Fruit fly (Drosophila melanogaster) whole organism, embryonic: ENCODE results near the gene CG46456.

ENCODE experiments used
- Atf6 ChIP-seq: fragments of 200-800 bp; sonication (Bioruptor generic); IDR thresholded peaks from 2 replicates; pipeline ENCODE4 v1.3.6; 2022; ENCODE audit warnings: missing biosample characterization, missing genetic modification characterization
- CG12299 ChIP-seq: fragments of 200-800 bp; sonication (Bioruptor generic); optimal IDR thresholded peaks from 2 replicates; lab custom pipeline; 2018; ENCODE audit warnings: missing biosample characterization, mild to moderate bottlenecking, missing genetic modification characterization
- CG13296 ChIP-seq: fragments of 200-800 bp; sonication (Bioruptor generic); optimal IDR thresholded peaks from 3 replicates; lab custom pipeline; 2018; ENCODE audit warnings: missing biosample characterization, mild to moderate bottlenecking, missing genetic modification characterization
- CG13424 ChIP-seq: fragments of 200-800 bp; sonication (Bioruptor generic); optimal IDR thresholded peaks from 2 replicates; lab custom pipeline; 2019; ENCODE audit warnings: missing biosample characterization, mild to moderate bottlenecking, missing genetic modification characterization, moderate library complexity
- CG13894 ChIP-seq: fragments of 200-800 bp; sonication (Bioruptor generic); optimal IDR thresholded peaks from 3 replicates; lab custom pipeline; 2018; ENCODE audit warnings: missing biosample characterization, mild to moderate bottlenecking, missing genetic modification characterization, moderate library complexity
- CG14050 ChIP-seq: fragments of 200-800 bp; sonication (Bioruptor generic); IDR thresholded peaks from 3 replicates; pipeline ENCODE4 v1.3.6; 2022; ENCODE audit warnings: missing biosample characterization, missing genetic modification characterization
- CG15269 ChIP-seq: fragments of 200-800 bp; sonication (Bioruptor generic); optimal IDR thresholded peaks from 2 replicates; lab custom pipeline; 2018; ENCODE audit warnings: missing biosample characterization, mild to moderate bottlenecking, missing genetic modification characterization, moderate library complexity
- CG16815 ChIP-seq: fragments of 200-800 bp; sonication (Bioruptor generic); optimal IDR thresholded peaks from 3 replicates; lab custom pipeline; 2017; ENCODE audit warnings: missing biosample characterization, mild to moderate bottlenecking, missing genetic modification characterization
- CG17385 ChIP-seq: fragments of 200-800 bp; sonication (Bioruptor generic); optimal IDR thresholded peaks from 3 replicates; lab custom pipeline; 2018; ENCODE audit warnings: missing biosample characterization, mild to moderate bottlenecking, missing genetic modification characterization
- CG2116 ChIP-seq: fragments of 200-800 bp; sonication (Bioruptor generic); optimal IDR thresholded peaks from 3 replicates; lab custom pipeline; 2018; ENCODE audit warnings: missing biosample characterization, mild to moderate bottlenecking, missing genetic modification characterization
- CG2120 ChIP-seq: fragments of 200-800 bp; sonication (Bioruptor generic); optimal IDR thresholded peaks from 3 replicates; lab custom pipeline; 2016; ENCODE audit warnings: missing biosample characterization, missing genetic modification characterization
- CG2199 ChIP-seq: fragments of 200-800 bp; sonication (Bioruptor generic); IDR thresholded peaks from 3 replicates; pipeline ENCODE4 v1.3.6; 2022; ENCODE audit warnings: missing biosample characterization, missing genetic modification characterization
- CG30431 ChIP-seq: fragments of 200-800 bp; sonication (Bioruptor generic); optimal IDR thresholded peaks from 2 replicates; lab custom pipeline; 2017; ENCODE audit warnings: missing biosample characterization, missing genetic modification characterization
- CG33557 ChIP-seq: fragments of 200-800 bp; sonication (Bioruptor generic); optimal IDR thresholded peaks from 2 replicates; lab custom pipeline; 2019; ENCODE audit warnings: missing biosample characterization, mild to moderate bottlenecking, missing genetic modification characterization, moderate library complexity
- CG3838 ChIP-seq: fragments of 200-800 bp; sonication (Bioruptor generic); optimal IDR thresholded peaks from 3 replicates; lab custom pipeline; 2016; ENCODE audit warnings: missing biosample characterization, missing genetic modification characterization
- CG42726 ChIP-seq: fragments of 200-800 bp; sonication (Bioruptor generic); IDR thresholded peaks from 2 replicates; pipeline ENCODE4 v1.3.6; 2022; ENCODE audit warnings: missing biosample characterization, missing genetic modification characterization; ENCODE audit not compliant: partially characterized antibody
- CG4328 ChIP-seq: fragments of 200-800 bp; sonication (Bioruptor generic); optimal IDR thresholded peaks from 3 replicates; lab custom pipeline; 2017; ENCODE audit warnings: missing biosample characterization, missing genetic modification reagents, missing genetic modification characterization
- CG4404 ChIP-seq: fragments of 200-800 bp; sonication (Bioruptor generic); IDR thresholded peaks from 2 replicates; pipeline ENCODE4 v1.3.6; 2022; ENCODE audit warnings: missing biosample characterization, missing genetic modification characterization
- CG4424 ChIP-seq: fragments of 200-800 bp; sonication (Bioruptor generic); optimal IDR thresholded peaks from 3 replicates; lab custom pipeline; 2016; ENCODE audit warnings: missing biosample characterization, missing genetic modification characterization
- CG6654 ChIP-seq: fragments of 200-800 bp; sonication (Bioruptor generic); optimal IDR thresholded peaks from 2 replicates; lab custom pipeline; 2017; ENCODE audit warnings: missing biosample characterization, mild to moderate bottlenecking, missing genetic modification characterization
- CG6813 ChIP-seq: fragments of 200-800 bp; sonication (Bioruptor generic); optimal IDR thresholded peaks from 2 replicates; lab custom pipeline; 2017; ENCODE audit warnings: missing biosample characterization, missing genetic modification characterization, mild to moderate bottlenecking, moderate library complexity, missing genetic modification reagents
- CG7786 ChIP-seq: fragments of 200-800 bp; sonication (Bioruptor generic); optimal IDR thresholded peaks from 2 replicates; lab custom pipeline; 2016; ENCODE audit warnings: missing biosample characterization, missing genetic modification characterization
- CG8089 ChIP-seq: fragments of 200-800 bp; sonication (Bioruptor generic); optimal IDR thresholded peaks from 3 replicates; lab custom pipeline; 2016; ENCODE audit warnings: missing biosample characterization, missing genetic modification characterization
- CG9817 ChIP-seq: fragments of 200-800 bp; sonication (Bioruptor generic); optimal IDR thresholded peaks from 2 replicates; lab custom pipeline; 2018; ENCODE audit warnings: missing biosample characterization, mild to moderate bottlenecking, missing genetic modification characterization, moderate library complexity
- Deaf1 ChIP-seq: fragments of 200-800 bp; optimal IDR thresholded peaks from 3 replicates; lab custom pipeline; 2019; ENCODE audit warnings: missing biosample characterization, mild to moderate bottlenecking, missing genetic modification characterization, moderate library complexity
- ERR ChIP-seq: fragments of 200-800 bp; sonication (Bioruptor generic); optimal IDR thresholded peaks from 2 replicates; lab custom pipeline; 2016; ENCODE audit warnings: missing biosample characterization, missing genetic modification characterization
- Hr51 ChIP-seq, 2 experiments: fragments of 200-800 bp; sonication (Bioruptor generic); optimal IDR thresholded peaks; 2 replicates in 1 of 2; 3 replicates in 1 of 2; lab custom pipeline; 2016 to 2018; ENCODE audit warnings: missing biosample characterization in 2 of 2, missing genetic modification characterization in 2 of 2, mild to moderate bottlenecking in 1 of 2, moderate library complexity in 1 of 2
- MESR4 ChIP-seq: fragments of 200-800 bp; sonication (Bioruptor generic); optimal IDR thresholded peaks from 2 replicates; lab custom pipeline; 2018; ENCODE audit warnings: missing biosample characterization, mild to moderate bottlenecking, missing genetic modification characterization, moderate library complexity
- Neu2 ChIP-seq: fragments of 200-800 bp; sonication (Bioruptor generic); optimal IDR thresholded peaks from 3 replicates; lab custom pipeline; 2016; ENCODE audit warnings: missing biosample characterization, missing genetic modification characterization, borderline replicate concordance
- Nf-YA ChIP-seq: fragments of 200-800 bp; sonication (Bioruptor generic); IDR thresholded peaks from 2 replicates; pipeline ENCODE4 v1.3.6; 2022; ENCODE audit warnings: missing biosample characterization, missing genetic modification characterization
- Side ChIP-seq: fragments of 200-800 bp; sonication (Bioruptor generic); optimal IDR thresholded peaks from 2 replicates; lab custom pipeline; 2016; ENCODE audit warnings: missing biosample characterization, missing genetic modification characterization
- Spps ChIP-seq: fragments of 200-800 bp; sonication (Bioruptor generic); optimal IDR thresholded peaks from 2 replicates; lab custom pipeline; 2018; ENCODE audit warnings: missing biosample characterization, mild to moderate bottlenecking, missing genetic modification characterization
- bbx ChIP-seq: fragments of 200-800 bp; sonication (Bioruptor generic); IDR thresholded peaks from 2 replicates; pipeline ENCODE4 v1.3.6; 2022; ENCODE audit warnings: missing biosample characterization, missing genetic modification characterization; ENCODE audit not compliant: partially characterized antibody
- btn ChIP-seq: fragments of 200-800 bp; sonication (Bioruptor generic); optimal IDR thresholded peaks from 2 replicates; lab custom pipeline; 2016; ENCODE audit warnings: missing biosample characterization, missing genetic modification characterization
- dysf ChIP-seq: fragments of 200-800 bp; sonication (Bioruptor generic); IDR thresholded peaks from 3 replicates; pipeline ENCODE4 v1.3.6; 2022; ENCODE audit warnings: missing biosample characterization, missing genetic modification characterization
- emc ChIP-seq: fragments of 200-800 bp; sonication (Bioruptor generic); optimal IDR thresholded peaks from 2 replicates; lab custom pipeline; 2016; ENCODE audit warnings: missing biosample characterization, missing genetic modification characterization
- gfzf ChIP-seq: fragments of 200-800 bp; sonication (Bioruptor generic); optimal IDR thresholded peaks from 2 replicates; lab custom pipeline; 2016; ENCODE audit warnings: missing biosample characterization, mild to moderate bottlenecking, missing genetic modification characterization, moderate library complexity
- gro ChIP-seq: fragments of 200-800 bp; sonication (Bioruptor generic); optimal IDR thresholded peaks from 2 replicates; lab custom pipeline; 2016; ENCODE audit warnings: missing biosample characterization, missing genetic modification characterization
- kay ChIP-seq: fragments of 200-800 bp; sonication (Bioruptor generic); optimal IDR thresholded peaks from 2 replicates; lab custom pipeline; 2016; ENCODE audit warnings: missing biosample characterization, missing genetic modification characterization
- ken ChIP-seq: fragments of 200-800 bp; sonication (Bioruptor generic); IDR thresholded peaks from 3 replicates; pipeline ENCODE4 v1.3.6; 2022; ENCODE audit warnings: missing biosample characterization, missing genetic modification characterization
- mirr ChIP-seq: fragments of 200-800 bp; sonication (Bioruptor generic); optimal IDR thresholded peaks from 3 replicates; lab custom pipeline; 2018; ENCODE audit warnings: missing biosample characterization, mild to moderate bottlenecking, missing genetic modification characterization
- otp ChIP-seq: fragments of 200-800 bp; sonication (Bioruptor generic); IDR thresholded peaks from 3 replicates; pipeline ENCODE4, ENCODE4 v1.3.6; 2022; ENCODE audit warnings: missing biosample characterization, missing genetic modification characterization
- pros ChIP-seq: fragments of 200-800 bp; sonication (Bioruptor generic); optimal IDR thresholded peaks from 3 replicates; lab custom pipeline; 2019; ENCODE audit warnings: missing biosample characterization, mild to moderate bottlenecking, missing genetic modification characterization, moderate library complexity
- sc ChIP-seq, 3 experiments: fragments of >200 bp in 2 of 3; fragments of 200-800 bp in 1 of 3; sonication (Bioruptor generic) in 1 of 3; optimal IDR thresholded peaks; 2 replicates in 2 of 3; 3 replicates in 1 of 3; lab custom pipeline; 2017; ENCODE audit warnings: mild to moderate bottlenecking in 1 of 3, missing biosample characterization in 1 of 3, missing genetic modification characterization in 1 of 3, missing genetic modification reagents in 1 of 3
- scrt ChIP-seq: fragments of 200-800 bp; sonication (Bioruptor generic); optimal IDR thresholded peaks from 2 replicates; lab custom pipeline; 2018; ENCODE audit warnings: missing biosample characterization, mild to moderate bottlenecking, missing genetic modification characterization, moderate library complexity
- tup ChIP-seq: fragments of 200-800 bp; sonication (Bioruptor generic); optimal IDR thresholded peaks from 2 replicates; lab custom pipeline; 2016; ENCODE audit warnings: missing biosample characterization, mild to moderate bottlenecking, missing genetic modification characterization, moderate library complexity
- unpg ChIP-seq: fragments of 200-800 bp; sonication (Bioruptor generic); optimal IDR thresholded peaks from 3 replicates; lab custom pipeline; 2018; ENCODE audit warnings: missing biosample characterization, mild to moderate bottlenecking, missing genetic modification characterization, moderate library complexity

CG46456 gene

DNA sequence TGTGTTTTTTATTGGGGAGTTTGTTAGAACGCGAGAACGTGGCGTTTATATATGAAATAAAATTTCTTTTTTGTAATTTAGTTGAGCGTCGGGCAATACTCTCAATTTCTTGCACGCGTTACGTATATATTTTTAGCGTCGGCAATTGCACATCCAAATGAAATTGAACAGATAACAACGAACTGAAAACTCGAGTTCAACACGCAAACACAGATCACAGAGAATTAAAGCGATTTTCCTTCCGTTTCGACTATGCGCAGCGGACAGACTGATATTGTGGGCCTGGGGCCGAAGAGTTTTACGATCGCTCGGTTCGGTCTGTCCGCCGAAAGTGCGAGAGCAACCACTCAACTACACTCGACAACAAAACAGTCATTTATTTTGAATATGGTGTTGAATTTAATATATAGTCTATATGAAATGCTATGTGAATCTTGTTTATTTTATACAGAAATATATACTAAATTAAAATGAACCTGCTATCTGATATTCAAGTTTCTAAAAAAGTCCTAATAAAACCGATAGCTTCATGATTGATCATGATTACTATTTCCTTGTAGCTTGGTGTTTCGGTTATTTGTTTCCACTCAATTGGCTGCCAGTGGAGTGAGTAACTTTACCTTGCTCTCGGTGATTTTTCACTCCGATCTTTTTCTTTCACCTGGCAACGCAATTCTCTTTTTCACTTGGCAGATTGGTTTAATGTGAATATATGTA is at the start of gene CG46456 (continued):
- TF ChIP-seq CG4328 (GFP tag; lab: Kevin White, UChicago) (peak; percentile 94), CG3838 (GFP tag; lab: Kevin White, UChicago) (peak; percentile 45), Spps (tag; lab: Kevin White, UChicago) (peak; percentile 96), CG2199 (GFP tag; lab: Robert Waterston, UW) (no peak; the same call in 1 of the 3 replicates), mirr (peak; percentile 79), CG12299 (tag; lab: Kevin White, UChicago) (peak; percentile 96), CG6654 (GFP tag; lab: Kevin White, UChicago) (peak; percentile 73), ERR (no peak), CG8089 (GFP tag; lab: Kevin White, UChicago) (peak; percentile 31), gro (GFP tag; lab: Kevin White, UChicago) (no peak), pros (peak; percentile 55), CG30431 (GFP tag; lab: Kevin White, UChicago) (peak; percentile 66), CG15269 (tag; lab: Kevin White, UChicago) (peak; percentile 96), otp (GFP tag; lab: Robert Waterston, UW) (peak; percentile 76), CG4424 (GFP tag; lab: Kevin White, UChicago) (peak; percentile 94), CG16815 (peak; percentile 88), CG13296 (GFP tag; lab: Kevin White, UChicago) (peak; percentile 98), CG9817 (tag; lab: Kevin White, UChicago) (peak; percentile 93), ken (GFP tag; lab: Robert Waterston, UW) (0 out of 3 replicates have a peak, but pooled peaks have one; percentile 72), dysf (GFP tag; lab: Robert Waterston, UW) (peak; percentile 96), CG6813 (GFP tag; lab: Kevin White, UChicago) (peak; percentile 95), Hr51 (GFP tag; optimal IDR thresholded peaks at IDR 0.05; lab: Kevin White, UChicago) (peak; percentile 79 to 97), sc (optimal IDR thresholded peaks at IDR 0.05; lab: Kevin White, UChicago) (no peak), sc (GFP tag; optimal IDR thresholded peaks at IDR 0.05; lab: Kevin White, UChicago) (peak; percentile 85), CG2116 (peak; percentile 60), tup (GFP tag; lab: Kevin White, UChicago) (peak; percentile 62), MESR4 (peak; percentile 30), bbx (GFP tag; lab: Robert Waterston, UW) (peak; percentile 9; the same call in 1 of the 2 replicates), Atf6 (GFP tag; lab: Robert Waterston, UW) (peak; percentile 95), unpg (GFP tag; lab: Kevin White, UChicago) (peak; percentile 98), CG14050 (peak; percentile 88), emc (GFP tag; lab: Kevin White, UChicago) (no peak), CG13894 (tag; lab: Kevin White, UChicago) (peak; percentile 96), Nf-YA (GFP tag; lab: Robert Waterston, UW) (peak; percentile 78), CG17385 (GFP tag; lab: Kevin White, UChicago) (peak; percentile 92), Neu2 (GFP tag; lab: Kevin White, UChicago) (no peak), scrt (GFP tag; lab: Kevin White, UChicago) (peak; percentile 95), CG7786 (GFP tag; lab: Kevin White, UChicago) (peak; percentile 43), CG33557 (GFP tag; lab: Kevin White, UChicago) (peak; percentile 94), CG13424 (tag; lab: Kevin White, UChicago) (peak; percentile 96), kay (GFP tag; lab: Kevin White, UChicago) (peak; percentile 72), gfzf (GFP tag; lab: Kevin White, UChicago) (no peak), CG4404 (GFP tag; lab: Robert Waterston, UW) (peak; percentile 79), Side (GFP tag; lab: Kevin White, UChicago) (peak; percentile 64), CG2120 (peak; percentile 94), Deaf1 (tag; lab: Kevin White, UChicago) (peak; percentile 99), CG42726 (GFP tag; lab: Robert Waterston, UW) (0 out of 2 replicates have a peak, but pooled peaks have one; percentile 15), btn (GFP tag; lab: Kevin White, UChicago) (peak; percentile 0)
